Worm (Caenorhabditis elegans) whole organism, L2 larva: ENCODE results near the gene W03B1.5.
A peak's percentile ranks its signal among the peaks of the same experiment; 100 is the strongest.

ENCODE experiments used
- R02D3.7 ChIP-seq: fragments of 150-350 bp; optimal IDR thresholded peaks from 2 replicates; lab custom pipeline; 2014; ENCODE audit warnings: missing biosample characterization, missing genetic modification characterization
- blmp-1 ChIP-seq: sonication (generic microtip); optimal IDR thresholded peaks from 2 replicates; lab custom pipeline; 2017; ENCODE audit warnings: missing genetic modification characterization, mild to moderate bottlenecking, missing compliant biosample characterization, antibody characterized with exemption, moderate library complexity; ENCODE audit not compliant: insufficient read depth
- ceh-16 ChIP-seq: fragments of 150-350 bp; optimal IDR thresholded peaks from 2 replicates; lab custom pipeline; 2014; ENCODE audit warnings: missing biosample characterization, missing genetic modification characterization
- fos-1 ChIP-seq: fragments of 150-350 bp; optimal IDR thresholded peaks from 2 replicates; lab custom pipeline; 2014; ENCODE audit warnings: missing biosample characterization, missing genetic modification characterization
- lsy-2 ChIP-seq, 2 experiments: fragments of 150-350 bp in 1 of 2; sonication (generic microtip) in 1 of 2; optimal IDR thresholded peaks; 2 replicates each; lab custom pipeline; 2014 to 2017; ENCODE audit warnings: missing biosample characterization in 2 of 2, missing genetic modification characterization in 2 of 2
- mbf-1 ChIP-seq: sonication (generic microtip); optimal IDR thresholded peaks from 2 replicates; lab custom pipeline; 2017; ENCODE audit warnings: missing biosample characterization, missing genetic modification characterization
- nhr-25 ChIP-seq: fragments of 150-350 bp; sonication (generic microtip); optimal IDR thresholded peaks from 3 replicates; lab custom pipeline; 2014; ENCODE audit warnings: missing biosample characterization, missing genetic modification characterization
- unc-39 ChIP-seq: fragments of 150-350 bp; optimal IDR thresholded peaks from 2 replicates; lab custom pipeline; 2014; ENCODE audit warnings: missing biosample characterization, missing genetic modification characterization

DNA sequence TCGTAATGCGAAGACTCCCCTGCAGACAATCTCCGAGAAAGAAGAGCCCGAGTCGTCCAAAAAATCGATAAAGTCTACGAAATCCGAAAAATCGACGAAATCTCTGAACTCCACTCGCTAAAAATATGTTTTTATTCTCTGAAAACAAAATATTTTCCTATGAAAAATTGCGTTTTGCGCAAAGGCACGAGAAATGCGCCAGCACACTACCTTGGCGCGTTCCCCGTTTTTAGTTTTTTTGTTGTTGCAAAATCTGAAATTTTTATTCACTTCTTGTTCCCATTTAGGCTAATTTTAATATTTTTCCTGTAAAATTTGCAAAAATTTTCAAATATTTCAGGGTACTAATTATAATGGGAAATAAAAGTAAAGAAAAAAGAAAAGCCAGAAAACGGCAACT is 12.3 kb downstream of the W03B1.5 start, which contains the start of gene F55F10.1:
- TF ChIP-seq fos-1 (tag; lab: Kevin White, UChicago) (peak; percentile 27), blmp-1 (tag; lab: Kevin White, UChicago) (no peak), R02D3.7 (tag; lab: Kevin White, UChicago) (no peak), mbf-1 (tag; lab: Kevin White, UChicago) (no peak), nhr-25 (tag; lab: Kevin White, UChicago) (peak; percentile 52), unc-39 (no peak), ceh-16 (tag; lab: Kevin White, UChicago) (no peak), lsy-2 (tag; optimal IDR thresholded peaks at IDR 0.05; lab: Kevin White, UChicago) (peak; percentile 83 to 88)
